Fruit fly (Drosophila melanogaster): ENCODE measurements around the gene CG11760.

Gene CG11760

dm6 chr3R:8744198-8744597 is 25.2 kb downstream of the CG11760 start (continued):
- TF ChIP-seq CG11560 (tag; IDR thresholded peaks at IDR 0.05) (no peak), CG10462 (GFP tag; optimal IDR thresholded peaks at IDR 0.05) (no peak), CG7928 (GFP tag; optimal IDR thresholded peaks at IDR 0.05) (no peak), mirr (GFP tag; optimal IDR thresholded peaks at IDR 0.05) (no peak), CG16863 (GFP tag; optimal IDR thresholded peaks at IDR 0.05) (peak; percentile 26), CG6254 (GFP tag; optimal IDR thresholded peaks at IDR 0.05) (no peak), dysf (GFP tag; IDR thresholded peaks at IDR 0.05) (peak; percentile 74), CG4617 (GFP tag; optimal IDR thresholded peaks at IDR 0.05; ENCODE audit: borderline replicate concordance) (no peak), Bteb2 (GFP tag; optimal IDR thresholded peaks at IDR 0.05) (no peak), Dp (GFP tag; optimal IDR thresholded peaks at IDR 0.05) (no peak), Sox100B (GFP tag; optimal IDR thresholded peaks at IDR 0.05) (no peak), ac (GFP tag; optimal IDR thresholded peaks at IDR 0.05) (no peak), Xrp1 (GFP tag; IDR thresholded peaks at IDR 0.05) (peak; percentile 44), CG6683 (GFP tag; optimal IDR thresholded peaks at IDR 0.05) (no peak), CG2129 (GFP tag; IDR thresholded peaks at IDR 0.05; ENCODE audit: partially characterized antibody) (no peak), Adf1 (GFP tag; IDR thresholded peaks at IDR 0.05) (no peak), CG12391 (tag; optimal IDR thresholded peaks at IDR 0.05) (peak; percentile 43), C15 (GFP tag; IDR thresholded peaks at IDR 0.05) (0 out of 3 replicates have a peak, but pooled peaks have one; percentile 55), Stat92E (GFP tag; optimal IDR thresholded peaks at IDR 0.05) (no peak), sd (tag; optimal IDR thresholded peaks at IDR 0.05) (peak; percentile 8), CG14965 (GFP tag; optimal IDR thresholded peaks at IDR 0.05; ENCODE audit: borderline replicate concordance) (no peak), CG8290 (GFP tag; optimal IDR thresholded peaks at IDR 0.05) (no peak), CG8290 (tag; optimal IDR thresholded peaks at IDR 0.05) (peak in 1 of 2 experiments; percentile 23), Scr (GFP tag; IDR thresholded peaks at IDR 0.05; ENCODE audit: partially characterized antibody) (no peak), kay (GFP tag; optimal IDR thresholded peaks at IDR 0.05) (no peak), ATbp (GFP tag; optimal IDR thresholded peaks at IDR 0.05) (peak; percentile 61), maf-S (GFP tag; optimal IDR thresholded peaks at IDR 0.05) (no peak), vnd (GFP tag; IDR thresholded peaks at IDR 0.05; ENCODE audit: partially characterized antibody) (no peak), CG17802 (tag; optimal IDR thresholded peaks at IDR 0.05) (no peak), CG11504 (tag; optimal IDR thresholded peaks at IDR 0.05) (no peak), Meics (GFP tag; optimal IDR thresholded peaks at IDR 0.05) (peak; percentile 35), CG7987 (GFP tag; optimal IDR thresholded peaks at IDR 0.05) (no peak), tap (tag; optimal IDR thresholded peaks at IDR 0.05) (no peak), wdn (GFP tag; IDR thresholded peaks at IDR 0.05) (0 out of 2 replicates have a peak, but pooled peaks have one; percentile 20), CG2116 (GFP tag; optimal IDR thresholded peaks at IDR 0.05) (no peak), CG32532 (GFP tag; IDR thresholded peaks at IDR 0.05) (peak; percentile 62; the same call in 1 of the 2 replicates), caup (GFP tag; optimal IDR thresholded peaks at IDR 0.05; ENCODE audit: severe bottlenecking) (peak; percentile 15), CG13775 (GFP tag; optimal IDR thresholded peaks at IDR 0.05) (no peak), Atf3 (GFP tag; optimal IDR thresholded peaks at IDR 0.05) (no peak), dpn (GFP tag; optimal IDR thresholded peaks at IDR 0.05) (peak in 1 of 2 experiments; percentile 50), nerfin-1 (tag; optimal IDR thresholded peaks at IDR 0.05) (no peak), CG1233 (GFP tag; optimal IDR thresholded peaks at IDR 0.05) (no peak), H2.0 (GFP tag; IDR thresholded peaks at IDR 0.05) (no peak), CG5180 (GFP tag; optimal IDR thresholded peaks at IDR 0.05) (no peak), Hmx (GFP tag; optimal IDR thresholded peaks at IDR 0.05) (no peak), CG34224 (GFP tag; IDR thresholded peaks at IDR 0.05; ENCODE audit: partially characterized antibody) (no peak), CG12942 (GFP tag; optimal IDR thresholded peaks at IDR 0.05) (no peak), Chrac-16 (GFP tag; optimal IDR thresholded peaks at IDR 0.05) (peak; percentile 28), CG14441 (GFP tag; IDR thresholded peaks at IDR 0.05) (peak; percentile 52), Mrtf (GFP tag; IDR thresholded peaks at IDR 0.05) (no peak)
